Worm (Caenorhabditis elegans) whole organism, L2 larva: ENCODE data around the gene idpa-1.
A peak's percentile ranks its signal among the peaks of the same experiment; 100 is the strongest.

Source experiments
- C34F6.9 ChIP-seq: fragments of 150-350 bp; optimal IDR thresholded peaks from 2 replicates; lab custom pipeline; 2014; ENCODE audit warnings: missing biosample characterization, missing genetic modification characterization
- F13H6.1 ChIP-seq: sonication (generic microtip); optimal IDR thresholded peaks from 2 replicates; lab custom pipeline; 2016; ENCODE audit warnings: missing genetic modification characterization, missing compliant biosample characterization
- Y55F3AM.14 ChIP-seq: fragments of 200-800 bp; sonication (Bioruptor generic); optimal IDR thresholded peaks from 2 replicates; lab custom pipeline; 2018; ENCODE audit warnings: mild to moderate bottlenecking, missing genetic modification characterization, missing compliant biosample characterization
- ZK546.5 ChIP-seq: sonication (generic microtip); optimal IDR thresholded peaks from 2 replicates; lab custom pipeline; 2017; ENCODE audit warnings: missing biosample characterization, missing genetic modification characterization
- blmp-1 ChIP-seq: sonication (generic microtip); optimal IDR thresholded peaks from 2 replicates; lab custom pipeline; 2017; ENCODE audit warnings: missing genetic modification characterization, mild to moderate bottlenecking, missing compliant biosample characterization, antibody characterized with exemption, moderate library complexity; ENCODE audit not compliant: insufficient read depth
- ceh-16 ChIP-seq: fragments of 150-350 bp; optimal IDR thresholded peaks from 2 replicates; lab custom pipeline; 2014; ENCODE audit warnings: missing biosample characterization, missing genetic modification characterization
- ceh-82 ChIP-seq: fragments of 150-350 bp; optimal IDR thresholded peaks from 2 replicates; lab custom pipeline; 2014; ENCODE audit warnings: missing biosample characterization, missing genetic modification characterization
- crh-2 ChIP-seq: sonication (generic microtip); optimal IDR thresholded peaks from 2 replicates; lab custom pipeline; 2017; ENCODE audit warnings: missing biosample characterization, missing genetic modification characterization
- egl-27 ChIP-seq: sonication (generic microtip); optimal IDR thresholded peaks from 3 replicates; lab custom pipeline; 2017; ENCODE audit warnings: missing biosample characterization, missing genetic modification reagents, missing genetic modification characterization
- fos-1 ChIP-seq: fragments of 150-350 bp; optimal IDR thresholded peaks from 2 replicates; lab custom pipeline; 2014; ENCODE audit warnings: missing biosample characterization, missing genetic modification characterization
- gmeb-1 ChIP-seq: fragments of 150-350 bp; optimal IDR thresholded peaks from 2 replicates; lab custom pipeline; 2014; ENCODE audit warnings: missing biosample characterization, missing genetic modification characterization
- lin-11 ChIP-seq: fragments of 150-350 bp; sonication (generic microtip); optimal IDR thresholded peaks from 2 replicates; lab custom pipeline; 2014; ENCODE audit warnings: missing biosample characterization, missing genetic modification characterization, inconsistent platforms, mixed read lengths
- lin-13 ChIP-seq: fragments of 150-350 bp; optimal IDR thresholded peaks from 2 replicates; lab custom pipeline; 2014; ENCODE audit warnings: missing biosample characterization, missing genetic modification reagents, missing genetic modification characterization
- lsy-2 ChIP-seq, 2 experiments: fragments of 150-350 bp in 1 of 2; sonication (generic microtip) in 1 of 2; optimal IDR thresholded peaks; 2 replicates each; lab custom pipeline; 2014 to 2017; ENCODE audit warnings: missing biosample characterization in 2 of 2, missing genetic modification characterization in 2 of 2
- mbf-1 ChIP-seq: sonication (generic microtip); optimal IDR thresholded peaks from 2 replicates; lab custom pipeline; 2017; ENCODE audit warnings: missing biosample characterization, missing genetic modification characterization
- mdl-1 ChIP-seq, 2 experiments: fragments of 150-350 bp in 1 of 2; sonication (generic microtip) in 1 of 2; optimal IDR thresholded peaks; 2 replicates each; lab custom pipeline; 2017; ENCODE audit warnings: missing biosample characterization in 2 of 2, missing genetic modification characterization in 2 of 2
- nhr-10 ChIP-seq: sonication (generic microtip); optimal IDR thresholded peaks from 2 replicates; lab custom pipeline; 2017; ENCODE audit warnings: missing biosample characterization, missing genetic modification characterization
- nhr-12 ChIP-seq: fragments of 150-350 bp; optimal IDR thresholded peaks from 2 replicates; lab custom pipeline; 2014; ENCODE audit warnings: missing biosample characterization, missing genetic modification characterization
- nhr-129 ChIP-seq: fragments of 150-350 bp; optimal IDR thresholded peaks from 2 replicates; lab custom pipeline; 2014; ENCODE audit warnings: missing biosample characterization, missing genetic modification characterization
- nhr-23 ChIP-seq: fragments of 150-350 bp; optimal IDR thresholded peaks from 2 replicates; lab custom pipeline; 2014; ENCODE audit warnings: missing biosample characterization, missing genetic modification reagents, missing genetic modification characterization
- nhr-25 ChIP-seq: fragments of 150-350 bp; sonication (generic microtip); optimal IDR thresholded peaks from 3 replicates; lab custom pipeline; 2014; ENCODE audit warnings: missing biosample characterization, missing genetic modification characterization
- nhr-77 ChIP-seq: fragments of 150-350 bp; optimal IDR thresholded peaks from 2 replicates; lab custom pipeline; 2014; ENCODE audit warnings: missing biosample characterization, missing genetic modification characterization
- peb-1 ChIP-seq: fragments of 150-350 bp; optimal IDR thresholded peaks from 2 replicates; lab custom pipeline; 2014; ENCODE audit warnings: missing biosample characterization, missing genetic modification characterization
- sem-4 ChIP-seq: fragments of 150-350 bp; optimal IDR thresholded peaks from 2 replicates; lab custom pipeline; 2014; ENCODE audit warnings: missing biosample characterization, missing genetic modification reagents, missing genetic modification characterization
- sma-3 ChIP-seq: sonication (generic microtip); optimal IDR thresholded peaks from 2 replicates; lab custom pipeline; 2016; ENCODE audit warnings: missing genetic modification reagents, missing genetic modification characterization, missing compliant biosample characterization
- sma-9 ChIP-seq, 2 experiments: fragments of 150-350 bp in 1 of 2; sonication (generic microtip) in 1 of 2; optimal IDR thresholded peaks; 2 replicates each; lab custom pipeline; 2014 to 2016; ENCODE audit warnings: missing genetic modification characterization in 2 of 2, mild to moderate bottlenecking in 1 of 2, missing biosample characterization in 1 of 2, missing compliant biosample characterization in 1 of 2, missing genetic modification reagents in 1 of 2, moderate library complexity in 1 of 2
- snpc-4 ChIP-seq: fragments of 150-350 bp; optimal IDR thresholded peaks from 2 replicates; lab custom pipeline; 2014; ENCODE audit warnings: missing biosample characterization, missing genetic modification characterization
- unc-39 ChIP-seq: fragments of 150-350 bp; optimal IDR thresholded peaks from 2 replicates; lab custom pipeline; 2014; ENCODE audit warnings: missing biosample characterization, missing genetic modification characterization
- unc-55 ChIP-seq: fragments of 150-350 bp; sonication (generic microtip); optimal IDR thresholded peaks from 3 replicates; lab custom pipeline; 2014; ENCODE audit warnings: missing biosample characterization, missing genetic modification reagents, missing genetic modification characterization
- unc-62 ChIP-seq: fragments of 150-350 bp; optimal IDR thresholded peaks from 2 replicates; lab custom pipeline; 2014; ENCODE audit warnings: missing biosample characterization, missing genetic modification reagents, missing genetic modification characterization
- zag-1 ChIP-seq: fragments of 150-350 bp; optimal IDR thresholded peaks from 2 replicates; lab custom pipeline; 2014; ENCODE audit warnings: missing biosample characterization, missing genetic modification characterization
- ztf-1 ChIP-seq: fragments of 200-800 bp; sonication (Bioruptor generic); conservative IDR thresholded peaks from 2 replicates; pipeline ENCODE4 v1.3.6; 2022; ENCODE audit warnings: missing genetic modification characterization, missing compliant biosample characterization
- ztf-11 ChIP-seq: sonication (generic microtip); optimal IDR thresholded peaks from 2 replicates; lab custom pipeline; 2017; ENCODE audit warnings: missing biosample characterization, missing genetic modification characterization
- ztf-4 ChIP-seq: fragments of 150-350 bp; optimal IDR thresholded peaks from 2 replicates; lab custom pipeline; 2014; ENCODE audit warnings: missing biosample characterization, missing genetic modification characterization

Gene idpa-1

DNA sequence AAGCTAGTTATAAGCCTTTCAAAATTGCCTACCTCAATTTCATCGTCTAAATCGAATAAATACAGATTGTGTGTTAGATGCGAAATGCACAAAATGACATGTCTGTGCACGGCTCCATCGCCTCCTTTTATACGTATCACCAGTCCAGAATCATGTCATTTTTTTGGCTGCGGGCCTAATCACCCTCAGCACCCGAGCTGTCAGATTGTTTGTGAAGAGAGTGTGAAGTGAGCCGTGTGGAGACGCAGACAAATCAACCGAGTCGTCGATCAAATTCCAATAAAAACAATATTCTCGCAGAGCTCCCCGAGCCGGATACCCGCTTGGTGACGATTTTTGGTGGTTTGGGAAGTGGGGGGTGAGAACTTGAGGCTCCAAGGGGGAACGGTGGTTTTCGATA is at the start of gene idpa-1:
Gene idpa-1 (minus strand): TSS at position 101 of the 400 bp plus-strand sequence.
- TF ChIP-seq ceh-16 (tag; lab: Kevin White, UChicago), result no peak

ce11 chrIII:2948310-2948961 is 47.4 kb upstream of the idpa-1 start:
- TF ChIP-seq fos-1 (peak; percentile 65), unc-62 (no peak), unc-55 (GFP tag; lab: Kevin White, UChicago) (peak; percentile 44), nhr-10 (tag; lab: Kevin White, UChicago) (no peak), peb-1 (tag; lab: Kevin White, UChicago) (no peak), gmeb-1 (tag; lab: Kevin White, UChicago) (no peak), ZK546.5 (tag; lab: Kevin White, UChicago) (no peak), nhr-25 (tag; lab: Kevin White, UChicago) (peak; percentile 62), mdl-1 (tag; optimal IDR thresholded peaks at IDR 0.05; lab: Kevin White, UChicago) (no peak), zag-1 (tag; lab: Kevin White, UChicago) (no peak), sem-4 (peak; percentile 6), nhr-129 (tag; lab: Kevin White, UChicago) (peak; percentile 76), sma-9 (GFP tag; optimal IDR thresholded peaks at IDR 0.05; lab: Kevin White, UChicago) (peak; percentile 37), sma-9 (tag; optimal IDR thresholded peaks at IDR 0.05; lab: Kevin White, UChicago) (no peak), lsy-2 (tag; optimal IDR thresholded peaks at IDR 0.05; lab: Kevin White, UChicago) (peak in 1 of 2 experiments; percentile 12), ztf-1 (GFP tag; lab: Robert Waterston, UW) (no peak), blmp-1 (tag; lab: Kevin White, UChicago) (peak; percentile 64), F13H6.1 (peak; percentile 35), C34F6.9 (tag; lab: Kevin White, UChicago) (peak; percentile 2), crh-2 (tag; lab: Kevin White, UChicago) (peak; percentile 86)

ce11 chrIII:2947251-2947650 is 46.2 kb upstream of the idpa-1 start:
- TF ChIP-seq ceh-16 (tag; lab: Kevin White, UChicago) (peak; percentile 12), nhr-25 (tag; lab: Kevin White, UChicago) (peak; percentile 32), lin-11 (tag; lab: Kevin White, UChicago) (no peak), sma-9 (GFP tag; optimal IDR thresholded peaks at IDR 0.05; lab: Kevin White, UChicago) (peak; percentile 28), sma-9 (tag; optimal IDR thresholded peaks at IDR 0.05; lab: Kevin White, UChicago) (no peak), F13H6.1 (peak; percentile 38), lin-13 (no peak), C34F6.9 (tag; lab: Kevin White, UChicago) (peak; percentile 53), ztf-1 (GFP tag; lab: Robert Waterston, UW) (no peak), ceh-82 (tag; lab: Kevin White, UChicago) (no peak), mdl-1 (tag; optimal IDR thresholded peaks at IDR 0.05; lab: Kevin White, UChicago) (peak; percentile 2 to 10), blmp-1 (tag; lab: Kevin White, UChicago) (no peak), unc-55 (GFP tag; lab: Kevin White, UChicago) (peak; percentile 22), ZK546.5 (tag; lab: Kevin White, UChicago) (no peak), nhr-23 (no peak), lsy-2 (tag; optimal IDR thresholded peaks at IDR 0.05; lab: Kevin White, UChicago) (peak in 1 of 2 experiments; percentile 50)
- TF ChIP-seq, all 48 proteins: peak for 8

DNA sequence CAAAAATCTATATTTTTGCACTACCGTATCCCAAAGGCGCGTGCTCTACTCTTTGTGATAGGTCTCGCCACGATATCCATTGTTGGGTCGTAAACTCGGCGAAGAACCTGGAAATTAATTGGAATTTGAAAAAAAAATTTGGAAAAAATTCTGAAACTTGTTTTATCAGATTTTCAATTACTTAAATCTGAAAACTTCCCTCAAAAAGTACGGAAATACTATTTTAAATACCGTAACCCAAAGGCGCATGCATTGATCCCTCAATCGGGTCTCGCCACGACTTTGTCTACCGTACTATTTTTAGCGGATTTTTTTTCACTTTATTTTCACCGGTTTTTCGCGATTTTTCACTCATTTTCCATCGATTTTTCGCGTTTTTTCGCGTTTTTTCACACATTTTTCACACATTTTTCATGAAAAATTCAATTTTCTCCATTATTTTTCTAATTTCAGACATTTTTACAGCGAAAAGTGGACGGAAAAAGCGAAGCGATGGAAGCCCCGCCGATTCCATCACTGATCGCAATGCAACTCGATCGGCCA is 45.7 kb upstream of the idpa-1 start, which contains the start of gene H05C05.1:
Gene H05C05.1 (plus strand): TSS at position 493 of the 543 bp plus-strand sequence.
- TF ChIP-seq egl-27 (tag; lab: Kevin White, UChicago) (no peak), F13H6.1 (no peak), ztf-11 (tag; lab: Kevin White, UChicago) (no peak), unc-39 (tag; lab: Kevin White, UChicago) (no peak), mbf-1 (tag; lab: Kevin White, UChicago) (no peak), ztf-4 (tag; lab: Kevin White, UChicago) (no peak), nhr-77 (no peak), nhr-10 (tag; lab: Kevin White, UChicago) (no peak), sma-3 (GFP tag; lab: Kevin White, UChicago) (no peak), fos-1 (no peak), Y55F3AM.14 (no peak), nhr-12 (tag; lab: Kevin White, UChicago) (no peak), snpc-4 (no peak), unc-55 (GFP tag; lab: Kevin White, UChicago) (no peak), peb-1 (tag; lab: Kevin White, UChicago) (no peak)
